Fruit fly (Drosophila melanogaster) whole organism, prepupa: ENCODE data around the gene awd.

ENCODE experiments used
- Blimp-1 ChIP-seq: fragments of 200-800 bp; sonication (Bioruptor generic); optimal IDR thresholded peaks from 3 replicates; lab custom pipeline; 2017; ENCODE audit warnings: missing biosample characterization, missing genetic modification characterization, mild to moderate bottlenecking, moderate library complexity, missing genetic modification reagents
- CG10631 ChIP-seq: fragments of 200-800 bp; sonication (Bioruptor generic); optimal IDR thresholded peaks from 2 replicates; lab custom pipeline; 2016; ENCODE audit warnings: missing biosample characterization, missing genetic modification characterization
- CG11294 ChIP-seq: fragments of 200-800 bp; sonication (Bioruptor generic); IDR thresholded peaks from 2 replicates; pipeline ENCODE4 v1.3.6; 2022; ENCODE audit warnings: missing biosample characterization, missing genetic modification characterization
- CG11902 ChIP-seq: fragments of 200-800 bp; sonication (Bioruptor generic); optimal IDR thresholded peaks from 3 replicates; lab custom pipeline; 2016; ENCODE audit warnings: missing biosample characterization, missing genetic modification characterization
- CG15336 ChIP-seq: fragments of 200-800 bp; sonication (Bioruptor generic); IDR thresholded peaks from 2 replicates; pipeline ENCODE4 v1.3.6; 2022; ENCODE audit warnings: missing biosample characterization, missing genetic modification characterization
- CG1621 ChIP-seq: fragments of 200-800 bp; sonication (Bioruptor generic); optimal IDR thresholded peaks from 3 replicates; lab custom pipeline; 2018; ENCODE audit warnings: missing biosample characterization, mild to moderate bottlenecking, missing genetic modification characterization
- CG16779 ChIP-seq: fragments of 200-800 bp; sonication (Bioruptor generic); optimal IDR thresholded peaks from 3 replicates; lab custom pipeline; 2017; ENCODE audit warnings: missing biosample characterization, mild to moderate bottlenecking, missing genetic modification characterization
- CG3032 ChIP-seq: fragments of 200-800 bp; optimal IDR thresholded peaks from 2 replicates; lab custom pipeline; 2019; ENCODE audit warnings: missing biosample characterization, mild to moderate bottlenecking, missing genetic modification characterization, moderate library complexity
- CG32006 ChIP-seq: fragments of 200-800 bp; sonication (Bioruptor generic); optimal IDR thresholded peaks from 3 replicates; lab custom pipeline; 2017; ENCODE audit warnings: missing biosample characterization, mild to moderate bottlenecking, missing genetic modification characterization
- CG3919 ChIP-seq: fragments of 200-800 bp; sonication (Bioruptor generic); optimal IDR thresholded peaks from 3 replicates; lab custom pipeline; 2016; ENCODE audit warnings: missing biosample characterization, missing genetic modification characterization
- CG4318 ChIP-seq: fragments of 200-800 bp; sonication (Bioruptor generic); optimal IDR thresholded peaks from 3 replicates; lab custom pipeline; 2017; ENCODE audit warnings: missing biosample characterization, mild to moderate bottlenecking, missing genetic modification characterization
- CG6163 ChIP-seq: fragments of 200-800 bp; sonication (Bioruptor generic); IDR thresholded peaks from 3 replicates; pipeline ENCODE4 v1.3.6; 2022; ENCODE audit warnings: missing biosample characterization, missing genetic modification characterization
- CG6276 ChIP-seq: fragments of 200-800 bp; sonication (Bioruptor generic); optimal IDR thresholded peaks from 2 replicates; lab custom pipeline; 2017; ENCODE audit warnings: missing biosample characterization, mild to moderate bottlenecking, missing genetic modification characterization
- CG6808 ChIP-seq: fragments of 200-800 bp; sonication (Bioruptor generic); optimal IDR thresholded peaks from 3 replicates; lab custom pipeline; 2017; ENCODE audit warnings: missing biosample characterization, missing genetic modification characterization, mild to moderate bottlenecking, moderate library complexity, missing genetic modification reagents
- CG6854 ChIP-seq: fragments of 200-800 bp; sonication (Bioruptor generic); optimal IDR thresholded peaks from 2 replicates; lab custom pipeline; 2017; ENCODE audit warnings: missing biosample characterization, mild to moderate bottlenecking, missing genetic modification characterization
- CG7368 ChIP-seq: fragments of 200-800 bp; sonication (Bioruptor generic); optimal IDR thresholded peaks from 3 replicates; lab custom pipeline; 2016; ENCODE audit warnings: missing biosample characterization, missing genetic modification characterization
- CG8119 ChIP-seq: fragments of 200-800 bp; sonication (Bioruptor generic); IDR thresholded peaks from 3 replicates; pipeline ENCODE4 v1.3.6; 2022; ENCODE audit warnings: missing biosample characterization, missing genetic modification characterization
- CG8319 ChIP-seq: fragments of 200-800 bp; sonication (Bioruptor generic); optimal IDR thresholded peaks from 3 replicates; lab custom pipeline; 2016; ENCODE audit warnings: missing biosample characterization, missing genetic modification characterization
- CG8632 ChIP-seq: fragments of 200-800 bp; sonication (Bioruptor generic); optimal IDR thresholded peaks from 3 replicates; lab custom pipeline; 2016; ENCODE audit warnings: missing biosample characterization, missing genetic modification characterization
- CG9139 ChIP-seq: fragments of 200-800 bp; sonication (Bioruptor generic); optimal IDR thresholded peaks from 3 replicates; lab custom pipeline; 2017; ENCODE audit warnings: missing biosample characterization, mild to moderate bottlenecking, missing genetic modification characterization
- Eip78C ChIP-seq: fragments of 200-800 bp; sonication (Bioruptor generic); peaks from one replicate; lab custom pipeline; 2016; ENCODE audit warnings: missing biosample characterization, missing genetic modification characterization
- Eip93F ChIP-seq: fragments of 200-800 bp; sonication (Bioruptor generic); optimal IDR thresholded peaks from 2 replicates; lab custom pipeline; 2016; ENCODE audit warnings: missing biosample characterization, mild to moderate bottlenecking, missing genetic modification characterization
- Ets21C ChIP-seq: fragments of 200-800 bp; sonication (Bioruptor generic); optimal IDR thresholded peaks from 3 replicates; lab custom pipeline; 2016; ENCODE audit warnings: missing biosample characterization, missing genetic modification characterization
- Gug ChIP-seq: fragments of 200-800 bp; sonication (Bioruptor generic); IDR thresholded peaks from 2 replicates; pipeline ENCODE4 v1.3.6; 2022; ENCODE audit warnings: missing biosample characterization, missing genetic modification characterization
- Hr38 ChIP-seq: sonication (Bioruptor generic); optimal IDR thresholded peaks from 2 replicates; lab custom pipeline; 2016; ENCODE audit warnings: missing biosample characterization, missing genetic modification characterization
- Lpt ChIP-seq: fragments of 200-800 bp; sonication (Bioruptor generic); optimal IDR thresholded peaks from 3 replicates; lab custom pipeline; 2016; ENCODE audit warnings: missing biosample characterization, missing genetic modification characterization
- OdsH ChIP-seq: fragments of 200-800 bp; sonication (Bioruptor generic); optimal IDR thresholded peaks from 3 replicates; lab custom pipeline; 2016; ENCODE audit warnings: missing biosample characterization, missing genetic modification characterization
- Sox102F ChIP-seq: fragments of 200-800 bp; sonication (Bioruptor generic); optimal IDR thresholded peaks from 2 replicates; lab custom pipeline; 2016; ENCODE audit warnings: missing biosample characterization, mild to moderate bottlenecking, missing genetic modification characterization
- Sox15 ChIP-seq: fragments of 200-800 bp; sonication (Bioruptor generic); optimal IDR thresholded peaks from 3 replicates; lab custom pipeline; 2016; ENCODE audit warnings: missing biosample characterization, missing genetic modification characterization
- dac ChIP-seq: fragments of 200-800 bp; sonication (Bioruptor generic); optimal IDR thresholded peaks from 2 replicates; lab custom pipeline; 2017; ENCODE audit warnings: missing biosample characterization, mild to moderate bottlenecking, missing genetic modification characterization
- eg ChIP-seq: fragments of 200-800 bp; sonication (Bioruptor generic); IDR thresholded peaks from 3 replicates; pipeline ENCODE4 v1.3.6; 2022; ENCODE audit warnings: missing biosample characterization, missing genetic modification characterization
- net ChIP-seq: fragments of 200-800 bp; sonication (Bioruptor generic); optimal IDR thresholded peaks from 3 replicates; lab custom pipeline; 2016; ENCODE audit warnings: missing biosample characterization, missing genetic modification characterization
- topi ChIP-seq: fragments of 200-800 bp; sonication (Bioruptor generic); optimal IDR thresholded peaks from 3 replicates; lab custom pipeline; 2016; ENCODE audit warnings: missing biosample characterization, missing genetic modification characterization
- vri ChIP-seq: fragments of 200-800 bp; sonication (Bioruptor generic); optimal IDR thresholded peaks from 3 replicates; lab custom pipeline; 2016; ENCODE audit warnings: missing biosample characterization, mild to moderate bottlenecking, missing genetic modification characterization

Gene awd

DNA sequence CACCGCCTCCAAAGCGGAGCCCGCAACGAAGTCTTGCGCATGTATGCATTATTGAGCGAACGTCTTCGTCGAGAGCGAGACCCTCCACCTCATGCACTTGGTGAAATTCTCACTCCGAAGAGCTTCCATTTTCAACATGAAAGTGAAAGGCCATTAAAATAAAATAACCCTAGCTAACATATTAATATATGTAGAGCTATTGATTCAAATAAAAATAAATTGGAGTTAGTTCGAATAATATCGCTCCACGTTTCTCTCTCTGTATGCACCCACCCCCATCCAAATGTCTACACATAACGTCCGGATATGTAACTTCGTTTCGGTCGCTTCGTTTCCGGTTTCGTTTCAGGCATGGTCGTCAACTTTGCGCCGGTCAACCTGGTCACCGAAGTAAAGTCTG, 4.6 kb downstream of the awd start (continued):
- TF ChIP-seq CG10631 (no peak), net (GFP tag; lab: Kevin White, UChicago) (no peak)

DNA sequence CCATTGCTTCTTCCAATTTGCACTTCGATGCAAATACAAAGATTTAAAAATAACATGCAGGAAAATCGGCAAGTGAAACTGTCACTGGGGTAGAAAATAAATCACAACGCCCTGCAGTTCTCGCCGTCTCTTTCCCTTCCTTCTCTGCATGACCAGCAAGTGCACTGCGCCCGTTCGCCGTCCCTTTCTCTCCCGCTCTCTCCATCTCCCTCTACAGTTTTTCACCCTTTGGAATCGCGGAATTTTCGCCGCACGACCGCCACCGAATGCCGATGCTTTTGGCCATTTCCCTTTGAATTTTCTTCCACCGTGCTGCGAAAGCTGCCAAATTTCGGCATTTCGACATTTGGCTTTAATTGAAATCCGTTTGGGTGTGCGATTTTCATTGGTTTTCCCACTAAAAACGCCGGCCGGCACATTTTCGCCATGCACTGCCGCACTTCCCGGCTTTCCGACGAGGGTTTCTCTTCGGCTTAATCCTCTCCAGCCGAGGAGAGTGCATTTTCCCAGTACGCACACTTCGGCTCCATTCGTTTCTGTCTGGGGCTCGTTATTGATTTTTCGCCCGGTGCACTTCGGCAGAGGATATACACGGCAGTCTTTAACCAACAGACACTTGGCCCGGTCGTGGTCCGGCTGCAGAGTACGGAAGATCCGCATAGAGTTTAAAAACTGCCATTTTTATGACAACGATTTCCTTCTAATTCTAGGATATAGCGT, 6.7 kb downstream of the awd start:
- TF ChIP-seq CG8319 (no peak), CG8632 (GFP tag; lab: Kevin White, UChicago) (no peak), Hr38 (GFP tag; lab: Kevin White, UChicago) (no peak), Blimp-1 (GFP tag; lab: Kevin White, UChicago) (no peak), Eip93F (GFP tag; lab: Kevin White, UChicago) (no peak), Sox15 (GFP tag; lab: Kevin White, UChicago) (no peak), CG6808 (GFP tag; lab: Kevin White, UChicago) (no peak), CG6163 (no peak), Lpt (GFP tag; lab: Kevin White, UChicago) (no peak)

DNA sequence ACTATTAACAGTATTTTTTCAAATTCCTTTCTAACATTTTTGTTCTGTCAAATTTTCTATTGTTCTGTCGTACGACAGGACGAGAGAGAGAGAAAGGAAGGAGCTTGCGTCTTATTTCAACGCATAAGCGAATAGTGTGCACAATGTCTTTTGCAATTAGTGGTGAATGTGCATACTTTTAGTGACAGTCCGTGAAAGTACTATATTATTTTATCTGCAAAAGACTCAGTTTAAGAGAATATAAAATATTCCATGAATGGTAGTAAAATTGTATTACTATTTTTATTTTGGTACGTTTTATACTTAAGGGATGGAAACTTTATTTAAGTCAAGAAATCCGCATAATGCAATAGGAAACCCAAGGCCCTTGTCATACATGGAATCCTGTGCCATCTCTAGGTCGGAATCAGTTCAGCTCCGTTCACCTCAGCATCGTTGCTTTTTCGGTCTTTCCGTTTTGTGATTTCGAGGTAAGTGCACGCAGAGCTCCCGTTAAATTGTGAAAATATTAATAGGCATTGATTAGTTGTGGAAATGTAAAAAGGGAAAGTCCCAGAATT, 7.7 kb downstream of the awd start, which contains the start of gene eEF1alpha2:
eEF1alpha2 (plus strand) TSS at position 409 of the 560 bp plus-strand sequence.
- TF ChIP-seq Gug (GFP tag; lab: Robert Waterston, UW) (peak; percentile 10; the same call in 1 of the 2 replicates), CG7368 (GFP tag; lab: Kevin White, UChicago) (no peak)

DNA sequence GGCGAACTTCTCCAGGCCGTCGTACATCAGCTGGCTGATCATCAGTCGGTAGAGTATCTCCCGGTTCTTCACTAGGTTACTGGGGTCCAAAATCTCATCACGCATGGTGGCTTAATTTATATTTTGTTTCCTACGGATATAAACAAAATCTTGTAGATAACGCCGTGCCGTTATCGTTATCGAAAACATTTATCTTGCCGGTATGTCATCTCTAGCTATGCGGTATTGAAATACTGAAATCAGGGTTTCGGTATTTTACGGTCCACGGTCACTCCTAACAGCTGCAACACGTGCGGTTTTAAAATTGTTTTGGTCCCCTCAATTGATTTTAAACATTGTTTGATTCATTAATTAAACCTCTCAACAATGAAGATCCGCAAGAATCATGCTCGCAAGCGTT, 9.1 kb downstream of the awd start, which contains the start of the genes CstF50 and CG11563:
CstF50 (minus strand) TSS at position 188 of the 400 bp plus-strand sequence.
CG11563 (plus strand) TSS at position 260 of the 400 bp plus-strand sequence.
- peak; percentile 68 for TF ChIP-seq CG1621
- no peak for TF ChIP-seq Blimp-1 (GFP tag; lab: Kevin White, UChicago)

DNA sequence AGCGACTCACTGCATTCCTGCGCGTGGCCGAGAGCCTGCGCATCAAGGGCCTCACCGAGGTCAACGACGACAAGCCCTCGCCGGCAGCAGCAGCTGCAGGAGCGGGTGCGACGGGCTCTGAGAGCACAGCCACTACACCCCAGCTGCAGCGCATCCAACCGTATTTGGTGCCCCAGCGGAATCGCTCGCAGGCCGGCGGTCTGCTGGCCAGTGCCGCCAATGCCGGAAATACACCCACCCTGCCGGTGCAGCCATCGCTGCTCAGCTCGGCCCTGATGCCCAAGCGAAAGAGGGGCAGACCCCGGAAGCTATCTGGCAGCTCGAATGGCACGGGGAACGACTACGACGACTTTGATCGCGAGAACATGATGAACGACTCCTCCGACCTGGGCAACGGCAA, 18.1 kb downstream of the awd start:
- TF ChIP-seq CG6163 (no peak), CG15336 (GFP tag; lab: Robert Waterston, UW) (no peak), net (GFP tag; lab: Kevin White, UChicago) (no peak), CG3919 (GFP tag; lab: Kevin White, UChicago) (no peak), CG8119 (GFP tag; lab: Robert Waterston, UW) (no peak), CG7368 (GFP tag; lab: Kevin White, UChicago) (no peak), dac (GFP tag; lab: Kevin White, UChicago) (no peak), CG16779 (tag; lab: Kevin White, UChicago) (no peak), vri (GFP tag; lab: Kevin White, UChicago) (no peak), Sox102F (GFP tag; lab: Kevin White, UChicago) (no peak), CG32006 (GFP tag; lab: Kevin White, UChicago) (no peak), Sox15 (GFP tag; lab: Kevin White, UChicago) (no peak), CG8319 (no peak), CG6276 (no peak), CG9139 (GFP tag; lab: Kevin White, UChicago) (no peak)

DNA sequence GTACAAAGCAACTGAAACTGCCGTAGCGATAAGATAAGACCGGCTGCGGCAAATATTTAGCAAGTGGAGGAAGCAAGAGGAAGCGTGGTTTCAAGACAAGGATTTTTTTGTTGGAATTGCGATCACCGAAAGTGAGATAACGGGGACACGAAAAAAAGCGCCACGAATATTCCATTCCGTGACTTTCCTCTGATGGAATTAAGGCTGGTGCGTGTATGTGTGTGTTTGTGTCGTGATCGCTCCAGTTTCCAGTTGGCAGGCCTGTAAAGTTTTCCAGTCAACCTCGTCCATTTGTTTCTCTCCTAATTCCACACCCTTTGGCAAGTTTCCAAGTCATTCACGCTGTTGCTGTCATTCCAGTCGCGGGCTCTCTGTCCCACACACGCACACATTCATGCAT, 19.6 kb downstream of the awd start:
- no peak for TF ChIP-seq CG7368 (GFP tag; lab: Kevin White, UChicago)
- TF ChIP-seq CG4318 (GFP tag; lab: Kevin White, UChicago) = no peak
- no peak for TF ChIP-seq eg (GFP tag; lab: Robert Waterston, UW)
- TF ChIP-seq CG11294 = no peak
- no peak for TF ChIP-seq Eip93F (GFP tag; lab: Kevin White, UChicago)
- no peak for TF ChIP-seq net (GFP tag; lab: Kevin White, UChicago)
- TF ChIP-seq topi (GFP tag; lab: Kevin White, UChicago) = no peak
- TF ChIP-seq CG3032 = no peak
- no peak for TF ChIP-seq Eip78C (GFP tag; lab: Kevin White, UChicago)
- TF ChIP-seq CG11902 (GFP tag; lab: Kevin White, UChicago) = no peak
- TF ChIP-seq Gug (GFP tag; lab: Robert Waterston, UW) = no peak
- TF ChIP-seq OdsH (GFP tag; lab: Kevin White, UChicago) = no peak
- TF ChIP-seq Lpt (GFP tag; lab: Kevin White, UChicago) = no peak
- TF ChIP-seq CG6854 = no peak
- TF ChIP-seq dac (GFP tag; lab: Kevin White, UChicago) = no peak
- TF ChIP-seq Ets21C (GFP tag; lab: Kevin White, UChicago) = no peak
- no peak for TF ChIP-seq CG6276
- TF ChIP-seq, all 60 proteins: peak for 0
